Worm (Caenorhabditis elegans): ENCODE measurements around the gene atg-7.

The atg-7 gene

ce11 chrIV:11048871-11049270 lies 32.0 kb downstream of the atg-7 start, which contains the start of gene F36H1.11:
TSS of gene F36H1.11 (plus strand) at chrIV:11049171.
- TF ChIP-seq unc-62 (GFP tag; optimal IDR thresholded peaks at IDR 0.05): no peak

- TF ChIP-seq unc-62 (GFP tag; optimal IDR thresholded peaks at IDR 0.05): no peak
Measured at ce11 chrIV:11044377-11044776, 36.5 kb downstream of the atg-7 start.

ce11 chrIV:11038665-11039064 lies 42.2 kb downstream of the atg-7 start:
- no peak for TF ChIP-seq unc-62 (GFP tag; optimal IDR thresholded peaks at IDR 0.05)

- no peak for TF ChIP-seq unc-62 (GFP tag; optimal IDR thresholded peaks at IDR 0.05)
Measured at ce11 chrIV:11038618-11038664, 42.4 kb downstream of the atg-7 start, which contains the start of gene kdin-1. TSS of gene kdin-1 (plus strand) at chrIV:11038655.

ce11 chrIV:11038218-11038617 lies 42.6 kb downstream of the atg-7 start:
- no peak for TF ChIP-seq unc-62 (GFP tag; optimal IDR thresholded peaks at IDR 0.05)

- no peak for TF ChIP-seq unc-62 (GFP tag; optimal IDR thresholded peaks at IDR 0.05)
Measured at ce11 chrIV:11037118-11037719, 43.6 kb downstream of the atg-7 start.

- no peak for TF ChIP-seq unc-62 (GFP tag; optimal IDR thresholded peaks at IDR 0.05)
Measured at ce11 chrIV:11036222-11036621, 44.6 kb downstream of the atg-7 start, which contains the start of gene fkb-1. TSS of gene fkb-1 (plus strand) at chrIV:11036582.

ce11 chrIV:11032288-11032687 lies 48.6 kb downstream of the atg-7 start, which contains the start of gene hrg-6:
TSS of gene hrg-6 (plus strand) at chrIV:11032588.
- TF ChIP-seq unc-62 (GFP tag; optimal IDR thresholded peaks at IDR 0.05): no peak

ce11 chrIV:11031640-11032039 lies 49.2 kb downstream of the atg-7 start:
- no peak for TF ChIP-seq unc-62 (GFP tag; optimal IDR thresholded peaks at IDR 0.05)

- TF ChIP-seq unc-62 (GFP tag; optimal IDR thresholded peaks at IDR 0.05): no peak
Measured at ce11 chrIV:11030893-11031292, 50.0 kb downstream of the atg-7 start, which contains the start of gene hrg-4. TSS of gene hrg-4 (minus strand) at chrIV:11030993.

ce11 chrIV:11030117-11030516 lies 50.7 kb downstream of the atg-7 start:
- no peak for TF ChIP-seq unc-62 (GFP tag; optimal IDR thresholded peaks at IDR 0.05)

- TF ChIP-seq unc-62 (GFP tag; optimal IDR thresholded peaks at IDR 0.05): no peak
Measured at ce11 chrIV:11029412-11029811, 51.4 kb downstream of the atg-7 start, which contains the start of gene hrg-5. TSS of gene hrg-5 (minus strand) at chrIV:11029428.
